Worm (Caenorhabditis elegans): ENCODE results near the gene C25E10.13.

- no peak for TF ChIP-seq M03D4.4 (tag; optimal IDR thresholded peaks at IDR 0.05)
- TF ChIP-seq mab-5 (tag; optimal IDR thresholded peaks at IDR 0.05): no peak
- no peak for TF ChIP-seq lsy-2 (tag; optimal IDR thresholded peaks at IDR 0.05)
- no peak for TF ChIP-seq ces-1 (GFP tag; optimal IDR thresholded peaks at IDR 0.05)
- no peak for TF ChIP-seq nhr-76 (tag; optimal IDR thresholded peaks at IDR 0.05)
- no peak for TF ChIP-seq blmp-1 (tag; optimal IDR thresholded peaks at IDR 0.05)
- TF ChIP-seq mep-1 (tag; optimal IDR thresholded peaks at IDR 0.05): no peak
- no peak for TF ChIP-seq bed-3 (GFP tag; optimal IDR thresholded peaks at IDR 0.05)
- TF ChIP-seq pha-4 (tag; optimal IDR thresholded peaks at IDR 0.05): no peak
- TF ChIP-seq nhr-237 (tag; optimal IDR thresholded peaks at IDR 0.05): no peak
- TF ChIP-seq nhr-28 (tag; optimal IDR thresholded peaks at IDR 0.05): no peak
- no peak for TF ChIP-seq elt-1 (tag; optimal IDR thresholded peaks at IDR 0.05; ENCODE audit: borderline replicate concordance, insufficient read depth)
- no peak for TF ChIP-seq nhr-2 (tag; optimal IDR thresholded peaks at IDR 0.05)
Measured at ce11 chrV:9078067-9078581, 18.6 kb downstream of the C25E10.13 start.
